Fruit fly (Drosophila melanogaster) whole organism, pupa: ENCODE data around the gene CG10730.
A peak's percentile ranks its signal among the peaks of the same experiment; 100 is the strongest.

Experiments used
- CG13204 ChIP-seq: fragments of 200-800 bp; sonication (Bioruptor generic); optimal IDR thresholded peaks from 2 replicates; lab custom pipeline; 2018; ENCODE audit warnings: missing biosample characterization, mild to moderate bottlenecking, missing genetic modification characterization, moderate library complexity
- CG4496 ChIP-seq: fragments of 200-800 bp; sonication (Bioruptor generic); IDR thresholded peaks from 3 replicates; pipeline ENCODE4 v1.3.6; 2022; ENCODE audit warnings: missing biosample characterization, missing genetic modification characterization
- CG8301 ChIP-seq: fragments of 200-800 bp; sonication (Bioruptor generic); optimal IDR thresholded peaks from 2 replicates; lab custom pipeline; 2018; ENCODE audit warnings: missing biosample characterization, mild to moderate bottlenecking, missing genetic modification characterization
- CG9948 ChIP-seq: fragments of 200-800 bp; sonication (Bioruptor generic); optimal IDR thresholded peaks from 2 replicates; lab custom pipeline; 2018; ENCODE audit warnings: missing biosample characterization, mild to moderate bottlenecking, missing genetic modification characterization, moderate library complexity
- EcR ChIP-seq: fragments of 200-800 bp; sonication (Bioruptor generic); optimal IDR thresholded peaks from 3 replicates; lab custom pipeline; 2019; ENCODE audit warnings: missing biosample characterization, missing genetic modification characterization, mild to moderate bottlenecking, moderate library complexity, missing genetic modification reagents
- Ets98B ChIP-seq: fragments of 200-800 bp; sonication (Bioruptor generic); IDR thresholded peaks from 2 replicates; pipeline ENCODE4 v1.3.6; 2022; ENCODE audit warnings: missing biosample characterization, missing genetic modification characterization
- Pif1A ChIP-seq: fragments of 200-800 bp; sonication (Bioruptor generic); optimal IDR thresholded peaks from 3 replicates; lab custom pipeline; 2016; ENCODE audit warnings: missing biosample characterization, missing genetic modification characterization
- fd96Ca ChIP-seq: fragments of 200-800 bp; sonication (Bioruptor generic); IDR thresholded peaks from 3 replicates; pipeline ENCODE4 v1.3.6; 2022; ENCODE audit warnings: missing biosample characterization, missing genetic modification characterization
- gl ChIP-seq: fragments of 200-800 bp; sonication (Bioruptor generic); optimal IDR thresholded peaks from 2 replicates; lab custom pipeline; 2018; ENCODE audit warnings: missing biosample characterization, mild to moderate bottlenecking, missing genetic modification characterization

- TF ChIP-seq Pif1A (GFP tag; lab: Kevin White, UChicago) (no peak), CG4496 (GFP tag; lab: Robert Waterston, UW) (no peak; the same call in 1 of the 3 replicates), EcR (GFP tag; lab: Kevin White, UChicago) (no peak), fd96Ca (GFP tag; lab: Robert Waterston, UW) (peak; percentile 51; the same call in 2 of the 3 replicates), CG13204 (GFP tag; lab: Kevin White, UChicago) (no peak), Ets98B (GFP tag; lab: Robert Waterston, UW) (no peak; the same call in 1 of the 2 replicates), CG8301 (tag; lab: Kevin White, UChicago) (peak; percentile 70), gl (tag; lab: Kevin White, UChicago) (peak; percentile 9), CG9948 (tag; lab: Kevin White, UChicago) (peak; percentile 57)
Measured at dm6 chr2L:20120388-20121232, 48.6 kb upstream of the CG10730 start.
